Worm (Caenorhabditis elegans): ENCODE measurements around the gene F32D8.1.

ce11 chrV:10854197-10854596 is 26.4 kb upstream of the F32D8.1 start:
- TF ChIP-seq nhr-28 (tag; optimal IDR thresholded peaks at IDR 0.05) (no peak), nhr-237 (tag; optimal IDR thresholded peaks at IDR 0.05) (no peak), sptf-1 (tag; optimal IDR thresholded peaks at IDR 0.05) (no peak), nhr-12 (tag; optimal IDR thresholded peaks at IDR 0.05) (no peak)
